Worm (Caenorhabditis elegans): Measurements from ENCODE around the gene nspb-7.

DNA sequence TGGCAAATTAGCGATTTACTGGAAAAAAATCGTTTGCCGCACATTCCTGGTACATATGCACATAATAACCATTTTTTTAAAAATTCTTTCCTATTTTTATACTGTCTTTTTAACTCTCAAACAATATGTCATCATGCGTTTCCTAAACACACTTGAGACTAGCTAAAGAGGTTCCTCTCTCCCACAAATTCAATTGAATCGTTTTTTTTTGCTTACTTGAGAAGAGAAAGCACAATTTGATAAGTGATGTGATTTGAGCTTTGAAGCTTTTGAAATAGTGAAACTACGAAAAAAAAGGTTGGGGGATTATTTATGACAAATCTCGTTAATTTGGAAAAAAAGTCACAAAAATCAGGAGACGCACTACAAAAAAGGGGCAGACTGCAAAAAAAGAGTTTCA is 23.1 kb upstream of the nspb-7 start:
- no peak for TF ChIP-seq rec-8 (tag; optimal IDR thresholded peaks at IDR 0.05)
- no peak for TF ChIP-seq lin-35 (GFP tag; optimal IDR thresholded peaks at IDR 0.05)
- TF ChIP-seq ama-1 (optimal IDR thresholded peaks at IDR 0.05) = no peak
- no peak for TF ChIP-seq ama-1 (GFP tag; optimal IDR thresholded peaks at IDR 0.05)
- no peak for TF ChIP-seq hrde-1 (tag; optimal IDR thresholded peaks at IDR 0.05; ENCODE audit: borderline replicate concordance)
- TF ChIP-seq egl-44 (GFP tag; IDR thresholded peaks at IDR 0.05) = no peak
- no peak for TF ChIP-seq F23B12.7 (tag; optimal IDR thresholded peaks at IDR 0.05; ENCODE audit: insufficient read depth)
- TF ChIP-seq B0336.3 (GFP tag; IDR thresholded peaks at IDR 0.05) = no peak
- TF ChIP-seq F52B5.7 (tag; optimal IDR thresholded peaks at IDR 0.05) = no peak
- no peak for TF ChIP-seq mel-28 (tag; optimal IDR thresholded peaks at IDR 0.05; ENCODE audit: borderline replicate concordance)
- no peak for TF ChIP-seq nhr-80 (tag; optimal IDR thresholded peaks at IDR 0.05)
- no peak for TF ChIP-seq snpc-1.3 (tag; optimal IDR thresholded peaks at IDR 0.05; ENCODE audit: insufficient read depth)
- TF ChIP-seq ZK185.1 (tag; optimal IDR thresholded peaks at IDR 0.05; ENCODE audit: poor library complexity, severe bottlenecking) = no peak
- no peak for TF ChIP-seq attf-6 (GFP tag; IDR thresholded peaks at IDR 0.05)
- no peak for TF ChIP-seq lsl-1 (GFP tag; optimal IDR thresholded peaks at IDR 0.05)

All from whole organism, young adult.